Fruit fly (Drosophila melanogaster): ENCODE measurements around the gene ArgRS.

ArgRS gene

dm6 chrX:15844139-15844538, at the start of gene ArgRS, which contains the start of gene CG8578:
Gene ArgRS (minus strand): TSS chrX:15844145.
Gene CG8578 (plus strand): TSS chrX:15844476.
- TF ChIP-seq Hr39 (GFP tag; optimal IDR thresholded peaks at IDR 0.05) (peak; percentile 60), ss (GFP tag; optimal IDR thresholded peaks at IDR 0.05) (peak in 1 of 2 experiments; percentile 67), CG6854 (GFP tag; optimal IDR thresholded peaks at IDR 0.05) (no peak), acj6 (GFP tag; optimal IDR thresholded peaks at IDR 0.05) (peak; percentile 28), achi (GFP tag; optimal IDR thresholded peaks at IDR 0.05) (no peak), Eip75B (GFP tag; optimal IDR thresholded peaks at IDR 0.05) (peak; percentile 80), eg (GFP tag; IDR thresholded peaks at IDR 0.05) (no peak; the same call in 2 of the 3 replicates), Eip93F (GFP tag; optimal IDR thresholded peaks at IDR 0.05) (no peak), Blimp-1 (GFP tag; optimal IDR thresholded peaks at IDR 0.05) (no peak), spab (GFP tag; optimal IDR thresholded peaks at IDR 0.05) (no peak), Sox14 (GFP tag; optimal IDR thresholded peaks at IDR 0.05) (peak; percentile 62), OdsH (GFP tag; optimal IDR thresholded peaks at IDR 0.05) (peak; percentile 17), CG11294 (GFP tag; IDR thresholded peaks at IDR 0.05) (0 out of 2 replicates have a peak, but pooled peaks have one; percentile 33), Eip78C (GFP tag) (peak; percentile 91), CG11762 (GFP tag; optimal IDR thresholded peaks at IDR 0.05; ENCODE audit: insufficient read depth) (peak; percentile 29), CG8319 (GFP tag; optimal IDR thresholded peaks at IDR 0.05) (no peak), CG4318 (GFP tag; optimal IDR thresholded peaks at IDR 0.05) (no peak), esn (GFP tag; optimal IDR thresholded peaks at IDR 0.05) (peak; percentile 43), Sox15 (GFP tag; optimal IDR thresholded peaks at IDR 0.05) (peak; percentile 27), CG11902 (GFP tag; optimal IDR thresholded peaks at IDR 0.05) (no peak), CG3032 (tag; optimal IDR thresholded peaks at IDR 0.05) (peak; percentile 69), Met (GFP tag; optimal IDR thresholded peaks at IDR 0.05) (peak; percentile 39), CG31627 (GFP tag; optimal IDR thresholded peaks at IDR 0.05) (peak; percentile 49), topi (GFP tag; optimal IDR thresholded peaks at IDR 0.05) (peak; percentile 62), Hr38 (GFP tag; optimal IDR thresholded peaks at IDR 0.05) (no peak), Gug (GFP tag; IDR thresholded peaks at IDR 0.05) (peak; percentile 78), CG6792 (GFP tag; optimal IDR thresholded peaks at IDR 0.05) (peak; percentile 20), CG10631 (GFP tag; optimal IDR thresholded peaks at IDR 0.05) (peak; percentile 58), CG7368 (GFP tag; optimal IDR thresholded peaks at IDR 0.05) (no peak), cyc (GFP tag; optimal IDR thresholded peaks at IDR 0.05) (peak; percentile 36), lz (GFP tag; optimal IDR thresholded peaks at IDR 0.05) (peak; percentile 74), Ets21C (GFP tag; optimal IDR thresholded peaks at IDR 0.05) (peak; percentile 44), Hr4 (GFP tag; optimal IDR thresholded peaks at IDR 0.05) (peak; percentile 72), CG15336 (GFP tag; IDR thresholded peaks at IDR 0.05) (peak; percentile 29; the same call in 1 of the 2 replicates)

dm6 chrX:15891606-15892345, 47.8 kb upstream of the ArgRS start, which contains the start of gene shi:
Gene shi (plus strand): TSS chrX:15892116.
- no peak for TF ChIP-seq CG6276 (GFP tag; optimal IDR thresholded peaks at IDR 0.05)
- peak; percentile 18 for TF ChIP-seq Sox14 (GFP tag; optimal IDR thresholded peaks at IDR 0.05)
- TF ChIP-seq CG7368 (GFP tag; optimal IDR thresholded peaks at IDR 0.05) = no peak
- TF ChIP-seq esn (GFP tag; optimal IDR thresholded peaks at IDR 0.05) = peak; percentile 36
- TF ChIP-seq Eip78C (GFP tag) = peak; percentile 45
- TF ChIP-seq cyc (GFP tag; optimal IDR thresholded peaks at IDR 0.05) = no peak
- TF ChIP-seq achi (GFP tag; optimal IDR thresholded peaks at IDR 0.05) = no peak
- no peak for TF ChIP-seq CG6808 (GFP tag; optimal IDR thresholded peaks at IDR 0.05)
- TF ChIP-seq fd59A (GFP tag; optimal IDR thresholded peaks at IDR 0.05) = no peak
- TF ChIP-seq CG9139 (GFP tag; optimal IDR thresholded peaks at IDR 0.05) = no peak
- TF ChIP-seq CG11762 (GFP tag; optimal IDR thresholded peaks at IDR 0.05; ENCODE audit: insufficient read depth) = no peak
- no peak for TF ChIP-seq eg (GFP tag; IDR thresholded peaks at IDR 0.05)
- no peak for TF ChIP-seq fkh (GFP tag; optimal IDR thresholded peaks at IDR 0.05)
- no peak for TF ChIP-seq Met (GFP tag; optimal IDR thresholded peaks at IDR 0.05)
- no peak for TF ChIP-seq Ets96B (tag; optimal IDR thresholded peaks at IDR 0.05)
- TF ChIP-seq lz (GFP tag; optimal IDR thresholded peaks at IDR 0.05) = peak; percentile 6
- TF ChIP-seq vri (GFP tag; optimal IDR thresholded peaks at IDR 0.05) = no peak
- TF ChIP-seq svp (GFP tag) = no peak
- no peak for TF ChIP-seq Lpt (GFP tag; optimal IDR thresholded peaks at IDR 0.05)
- no peak for TF ChIP-seq salr (GFP tag; optimal IDR thresholded peaks at IDR 0.05)
- no peak for TF ChIP-seq CG3919 (GFP tag; optimal IDR thresholded peaks at IDR 0.05)
- no peak for TF ChIP-seq OdsH (GFP tag; optimal IDR thresholded peaks at IDR 0.05)
- no peak for TF ChIP-seq CG10669 (GFP tag; optimal IDR thresholded peaks at IDR 0.05)
- no peak for TF ChIP-seq CG8119 (GFP tag; IDR thresholded peaks at IDR 0.05)
- TF ChIP-seq CG6854 (GFP tag; optimal IDR thresholded peaks at IDR 0.05) = no peak
- TF ChIP-seq CG10631 (GFP tag; optimal IDR thresholded peaks at IDR 0.05) = peak; percentile 15
- TF ChIP-seq Gug (GFP tag; IDR thresholded peaks at IDR 0.05) = no peak
- TF ChIP-seq net (GFP tag; optimal IDR thresholded peaks at IDR 0.05) = no peak
